Worm (Caenorhabditis elegans): ENCODE results near the gene R08A2.2.

The R08A2.2 gene

DNA sequence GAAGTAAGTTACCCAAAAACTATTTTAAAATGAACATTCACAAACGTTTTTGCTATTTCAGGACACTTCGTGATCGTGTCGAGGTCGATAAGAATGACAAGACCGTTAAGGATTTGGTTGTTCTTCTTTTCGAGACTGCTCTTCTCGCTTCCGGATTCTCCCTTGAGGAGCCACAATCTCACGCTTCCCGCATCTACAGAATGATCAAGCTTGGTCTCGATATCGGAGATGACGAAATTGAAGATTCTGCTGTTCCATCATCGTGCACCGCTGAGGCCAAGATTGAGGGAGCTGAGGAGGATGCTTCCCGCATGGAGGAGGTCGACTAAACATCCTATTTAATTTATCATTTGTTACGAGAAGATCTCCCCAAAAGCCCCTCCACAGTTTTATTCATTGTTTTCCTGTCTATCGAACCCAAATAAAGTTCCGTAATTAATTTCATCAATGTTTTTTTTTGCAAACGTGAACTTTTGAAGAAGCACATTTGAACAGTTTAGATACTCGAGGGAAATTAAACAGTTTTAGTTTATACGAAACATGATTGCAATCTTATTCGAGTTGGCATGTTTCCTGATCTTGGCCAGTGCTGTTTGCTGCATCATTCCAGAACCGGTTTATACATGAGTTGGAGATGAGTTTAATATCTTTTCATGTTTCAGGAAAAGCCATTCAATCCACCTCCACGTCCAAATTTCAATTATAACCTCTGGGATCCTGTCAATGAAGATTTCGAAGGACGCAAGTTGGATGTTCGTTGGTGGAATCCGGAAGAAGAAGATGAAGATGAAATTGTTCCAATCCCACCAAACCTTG, 27.2 kb downstream of the R08A2.2 start, which contains the start of gene C47E8.11:
C47E8.11 (plus strand) TSS at position 520 of the 816 bp plus-strand sequence.
- TF ChIP-seq gmeb-1 (tag; optimal IDR thresholded peaks at IDR 0.05), result peak; percentile 53
- TF ChIP-seq unc-55 (GFP tag; optimal IDR thresholded peaks at IDR 0.05), result peak; percentile 6
- peak; percentile 31 for TF ChIP-seq sem-4 (tag; optimal IDR thresholded peaks at IDR 0.05)
- no peak for TF ChIP-seq elt-3 (tag; optimal IDR thresholded peaks at IDR 0.05)
- TF ChIP-seq nhr-129 (tag; optimal IDR thresholded peaks at IDR 0.05), result peak; percentile 65
- peak; percentile 18 for TF ChIP-seq nhr-12 (tag; optimal IDR thresholded peaks at IDR 0.05)
- TF ChIP-seq mab-5 (tag; optimal IDR thresholded peaks at IDR 0.05), result no peak
- no peak for TF ChIP-seq R02D3.7 (tag; optimal IDR thresholded peaks at IDR 0.05)
- TF ChIP-seq mdl-1 (tag; optimal IDR thresholded peaks at IDR 0.05), result no peak
- no peak for TF ChIP-seq blmp-1 (tag; optimal IDR thresholded peaks at IDR 0.05; ENCODE audit: insufficient read depth)
- TF ChIP-seq ama-1 (optimal IDR thresholded peaks at IDR 0.05), result peak; percentile 98
- peak; percentile 44 for TF ChIP-seq snpc-4 (tag; optimal IDR thresholded peaks at IDR 0.05)
- TF ChIP-seq elt-1 (tag; optimal IDR thresholded peaks at IDR 0.05), result no peak
- TF ChIP-seq skn-1 (tag; optimal IDR thresholded peaks at IDR 0.05), result peak; percentile 93
- TF ChIP-seq ztf-11 (tag; optimal IDR thresholded peaks at IDR 0.05), result no peak
- peak; percentile 92 for TF ChIP-seq ztf-4 (tag; optimal IDR thresholded peaks at IDR 0.05)
- no peak for TF ChIP-seq nhr-10 (tag; optimal IDR thresholded peaks at IDR 0.05)
- TF ChIP-seq nhr-21 (tag; optimal IDR thresholded peaks at IDR 0.05), result no peak
- peak; percentile 63 for TF ChIP-seq lin-13 (GFP tag; optimal IDR thresholded peaks at IDR 0.05)
- no peak for TF ChIP-seq lin-11 (tag; optimal IDR thresholded peaks at IDR 0.05)
- peak; percentile 23 for TF ChIP-seq sma-3 (GFP tag; optimal IDR thresholded peaks at IDR 0.05)
- TF ChIP-seq ceh-82 (tag; optimal IDR thresholded peaks at IDR 0.05), result no peak
- no peak for TF ChIP-seq ceh-16 (tag; optimal IDR thresholded peaks at IDR 0.05)
- peak; percentile 44 for TF ChIP-seq sma-9 (GFP tag; optimal IDR thresholded peaks at IDR 0.05)
- TF ChIP-seq sma-9 (tag; optimal IDR thresholded peaks at IDR 0.05), result no peak
- peak; percentile 76 for TF ChIP-seq crh-2 (tag; optimal IDR thresholded peaks at IDR 0.05)
- TF ChIP-seq C34F6.9 (tag; optimal IDR thresholded peaks at IDR 0.05), result peak; percentile 61
- peak; percentile 54 for TF ChIP-seq F13H6.1 (tag; optimal IDR thresholded peaks at IDR 0.05)
- TF ChIP-seq lsy-2 (tag; optimal IDR thresholded peaks at IDR 0.05), result peak; percentile 6 to 76
- no peak for TF ChIP-seq peb-1 (tag; optimal IDR thresholded peaks at IDR 0.05)
- TF ChIP-seq nhr-25 (tag; optimal IDR thresholded peaks at IDR 0.05), result peak; percentile 14

DNA sequence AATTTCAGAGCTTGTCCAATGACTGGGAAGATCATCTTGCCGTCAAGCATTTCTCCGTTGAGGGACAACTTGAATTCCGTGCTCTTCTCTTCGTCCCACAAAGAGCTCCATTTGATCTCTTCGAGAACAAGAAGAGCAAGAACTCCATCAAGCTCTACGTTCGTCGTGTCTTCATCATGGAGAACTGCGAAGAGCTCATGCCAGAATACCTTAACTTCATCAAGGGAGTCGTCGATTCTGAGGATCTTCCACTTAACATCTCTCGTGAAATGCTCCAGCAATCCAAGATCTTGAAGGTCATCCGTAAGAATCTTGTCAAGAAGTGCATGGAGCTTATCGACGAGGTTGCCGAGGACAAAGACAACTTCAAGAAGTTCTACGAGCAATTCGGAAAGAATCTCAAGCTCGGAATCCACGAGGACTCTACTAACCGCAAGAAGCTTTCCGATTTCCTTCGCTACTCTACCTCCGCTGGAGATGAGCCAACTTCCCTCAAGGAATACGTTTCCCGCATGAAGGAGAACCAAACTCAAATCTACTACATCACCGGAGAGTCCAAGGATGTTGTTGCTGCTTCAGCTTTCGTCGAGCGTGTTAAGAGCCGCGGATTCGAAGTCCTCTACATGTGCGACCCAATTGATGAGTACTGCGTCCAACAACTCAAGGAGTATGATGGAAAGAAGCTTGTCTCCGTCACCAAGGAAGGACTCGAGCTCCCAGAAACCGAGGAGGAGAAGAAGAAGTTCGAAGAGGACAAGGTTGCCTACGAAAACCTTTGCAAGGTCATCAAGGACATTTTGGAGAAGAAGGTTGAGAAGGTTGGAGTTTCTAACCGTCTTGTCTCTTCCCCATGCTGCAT, 28.2 kb downstream of the R08A2.2 start:
- TF ChIP-seq ztf-4 (tag; optimal IDR thresholded peaks at IDR 0.05) (peak; percentile 16), alr-1 (tag; optimal IDR thresholded peaks at IDR 0.05) (no peak), skn-1 (tag; optimal IDR thresholded peaks at IDR 0.05) (peak; percentile 21), lin-39 (tag; optimal IDR thresholded peaks at IDR 0.05) (no peak), ama-1 (optimal IDR thresholded peaks at IDR 0.05) (peak; percentile 60), lin-11 (tag; optimal IDR thresholded peaks at IDR 0.05) (peak; percentile 56)

DNA sequence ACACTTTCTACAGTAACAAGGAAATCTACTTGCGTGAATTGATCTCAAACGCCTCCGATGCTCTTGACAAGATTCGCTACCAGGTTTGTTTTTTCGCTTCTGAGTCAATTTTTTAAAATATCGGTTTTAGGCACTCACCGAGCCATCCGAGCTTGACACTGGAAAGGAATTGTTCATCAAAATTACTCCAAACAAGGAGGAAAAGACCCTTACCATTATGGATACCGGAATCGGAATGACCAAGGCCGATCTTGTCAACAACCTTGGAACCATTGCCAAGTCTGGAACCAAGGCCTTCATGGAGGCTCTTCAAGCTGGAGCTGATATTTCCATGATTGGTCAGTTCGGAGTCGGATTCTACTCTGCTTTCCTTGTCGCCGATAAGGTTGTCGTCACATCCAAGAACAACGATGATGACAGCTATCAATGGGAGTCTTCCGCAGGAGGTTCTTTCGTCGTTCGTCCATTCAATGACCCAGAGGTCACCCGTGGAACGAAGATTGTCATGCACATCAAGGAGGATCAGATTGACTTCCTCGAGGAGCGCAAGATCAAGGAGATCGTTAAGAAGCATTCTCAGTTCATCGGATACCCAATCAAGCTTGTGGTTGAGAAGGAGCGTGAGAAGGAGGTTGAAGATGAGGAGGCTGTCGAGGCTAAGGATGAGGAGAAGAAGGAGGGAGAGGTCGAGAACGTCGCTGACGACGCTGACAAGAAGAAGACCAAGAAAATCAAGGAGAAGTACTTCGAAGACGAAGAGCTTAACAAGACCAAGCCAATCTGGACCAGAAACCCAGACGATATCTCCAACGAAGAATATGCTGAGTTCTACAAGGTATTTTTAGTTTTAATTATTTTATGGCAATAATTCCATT, 29.0 kb downstream of the R08A2.2 start:
- TF ChIP-seq mab-5 (tag; optimal IDR thresholded peaks at IDR 0.05) (no peak), nhr-6 (tag; optimal IDR thresholded peaks at IDR 0.05) (no peak), nhr-129 (tag; optimal IDR thresholded peaks at IDR 0.05) (peak; percentile 32), ZK546.5 (tag; optimal IDR thresholded peaks at IDR 0.05) (no peak), nhr-10 (tag; optimal IDR thresholded peaks at IDR 0.05) (no peak), skn-1 (tag; optimal IDR thresholded peaks at IDR 0.05) (peak; percentile 12), ama-1 (optimal IDR thresholded peaks at IDR 0.05) (peak; percentile 90), gmeb-1 (tag; optimal IDR thresholded peaks at IDR 0.05) (no peak), nhr-23 (tag; optimal IDR thresholded peaks at IDR 0.05) (no peak), Y55F3AM.14 (GFP tag; optimal IDR thresholded peaks at IDR 0.05) (no peak), nhr-21 (tag; optimal IDR thresholded peaks at IDR 0.05) (no peak), fos-1 (tag; optimal IDR thresholded peaks at IDR 0.05) (no peak), snpc-4 (tag; optimal IDR thresholded peaks at IDR 0.05) (no peak)

Measured in whole organism, L2 larva.